Fruit fly (Drosophila melanogaster): ENCODE results near the gene CG45492.
"Not testable (repeated sequence)": the region's sequence is repeated elsewhere in the genome, so short reads cannot be mapped to it uniquely, and the experiment has no call there.

- TF ChIP-seq pita (GFP tag; optimal IDR thresholded peaks at IDR 0.05); CG17385 (GFP tag; optimal IDR thresholded peaks at IDR 0.05); nau (GFP tag; optimal IDR thresholded peaks at IDR 0.05); CG17359 (tag; optimal IDR thresholded peaks at IDR 0.05); hth (optimal IDR thresholded peaks at IDR 0.05); knrl (GFP tag; IDR thresholded peaks at IDR 0.05; ENCODE audit: partially characterized antibody); gsb-n (tag; optimal IDR thresholded peaks at IDR 0.05): not testable (repeated sequence)
Measured at dm6 chrX:19910017-19910416, 33.9 kb downstream of the CG45492 start, which contains the start of gene CG45486.

All from whole organism, embryonic.